Fruit fly (Drosophila melanogaster) whole organism, wandering third instar larva: Measurements from ENCODE around the gene CG6244.
A peak's percentile ranks its signal among the peaks of the same experiment; 100 is the strongest.

Source experiments
- Abd-B ChIP-seq: fragments of >200 bp; optimal IDR thresholded peaks from 2 replicates; lab custom pipeline; 2017; ENCODE audit warnings: missing biosample characterization, missing genetic modification characterization
- GATAd ChIP-seq: sonication (Bioruptor generic); optimal IDR thresholded peaks from 2 replicates; lab custom pipeline; 2016; ENCODE audit warnings: missing biosample characterization, missing genetic modification characterization
- HLH106 ChIP-seq: fragments of 200-800 bp; optimal IDR thresholded peaks from 3 replicates; lab custom pipeline; 2019; ENCODE audit warnings: missing biosample characterization, mild to moderate bottlenecking, missing genetic modification characterization, moderate library complexity
- Hnf4 ChIP-seq: fragments of 200-800 bp; sonication (Bioruptor generic); optimal IDR thresholded peaks from 2 replicates; lab custom pipeline; 2016; ENCODE audit warnings: missing biosample characterization, mild to moderate bottlenecking, missing genetic modification characterization
- Hr78 ChIP-seq: fragments of >200 bp; optimal IDR thresholded peaks from 2 replicates; lab custom pipeline; 2017; ENCODE audit warnings: missing biosample characterization, missing genetic modification characterization
- OdsH ChIP-seq: fragments of 200-800 bp; sonication (Bioruptor generic); optimal IDR thresholded peaks from 2 replicates; lab custom pipeline; 2016; ENCODE audit warnings: missing biosample characterization, mild to moderate bottlenecking, missing genetic modification characterization
- Vsx2 ChIP-seq: fragments of 200-300, 225-300 bp; sonication (Bioruptor generic); optimal IDR thresholded peaks from 2 replicates; lab custom pipeline; 2018; ENCODE audit warnings: missing biosample characterization, missing genetic modification characterization; ENCODE audit not compliant: partially characterized antibody
- brk ChIP-seq: fragments of 200-800 bp; sonication (Bioruptor generic); optimal IDR thresholded peaks from 2 replicates; lab custom pipeline; 2016; ENCODE audit warnings: missing biosample characterization, mild to moderate bottlenecking, missing genetic modification characterization
- dl ChIP-seq, 2 experiments: fragments of 175-275, 200-275 bp in 1 of 2; fragments of 200-275 bp in 1 of 2; sonication (Bioruptor generic); optimal IDR thresholded peaks; lab custom pipeline; 2018; ENCODE audit warnings: mild to moderate bottlenecking in 2 of 2, missing biosample characterization in 2 of 2, missing genetic modification characterization in 2 of 2, moderate library complexity in 2 of 2; ENCODE audit not compliant: partially characterized antibody in 2 of 2, insufficient read depth in 1 of 2
- dsf ChIP-seq: sonication (Bioruptor generic); optimal IDR thresholded peaks from 2 replicates; lab custom pipeline; 2016; ENCODE audit warnings: missing biosample characterization, missing genetic modification characterization, borderline replicate concordance
- h ChIP-seq: fragments of 200-800 bp; sonication (Bioruptor generic); optimal IDR thresholded peaks from 3 replicates; lab custom pipeline; 2016; ENCODE audit warnings: missing biosample characterization, mild to moderate bottlenecking, missing genetic modification characterization
- lola ChIP-seq: fragments of >200 bp; optimal IDR thresholded peaks from 2 replicates; lab custom pipeline; 2017; ENCODE audit warnings: missing biosample characterization, missing genetic modification characterization
- pan ChIP-seq: fragments of >200 bp; optimal IDR thresholded peaks from 2 replicates; lab custom pipeline; 2017
- tai ChIP-seq: sonication (Bioruptor generic); optimal IDR thresholded peaks from 2 replicates; lab custom pipeline; 2016; ENCODE audit warnings: missing biosample characterization, missing genetic modification characterization

- TF ChIP-seq dl (GFP tag; optimal IDR thresholded peaks at IDR 0.05; lab: Kevin White, UChicago; ENCODE audit: insufficient read depth in 1 of 2, partially characterized antibody in 2 of 2), result peak in 1 of 2 experiments; percentile 79
- TF ChIP-seq GATAd (GFP tag; lab: Kevin White, UChicago), result no peak
- no peak for TF ChIP-seq lola
- peak; percentile 12 for TF ChIP-seq tai (GFP tag; lab: Kevin White, UChicago)
- TF ChIP-seq Hr78 (GFP tag; lab: Kevin White, UChicago), result peak; percentile 81
- TF ChIP-seq HLH106 (tag; lab: Kevin White, UChicago), result no peak
- TF ChIP-seq Hnf4 (GFP tag; lab: Kevin White, UChicago), result peak; percentile 63
- TF ChIP-seq dsf (GFP tag; lab: Kevin White, UChicago), result no peak
- peak; percentile 2 for TF ChIP-seq Abd-B (GFP tag; lab: Kevin White, UChicago)
- TF ChIP-seq Vsx2 (GFP tag; lab: Kevin White, UChicago), result no peak
- TF ChIP-seq OdsH (GFP tag; lab: Kevin White, UChicago), result peak; percentile 64
- peak; percentile 67 for TF ChIP-seq h (GFP tag; lab: Kevin White, UChicago)
- no peak for TF ChIP-seq brk (GFP tag; lab: Kevin White, UChicago)
- TF ChIP-seq pan (lab: Kevin White, UChicago), result no peak
Observed at dm6 chr3L:15825493-15826209, 17.5 kb downstream of the CG6244 start.
